Worm (Caenorhabditis elegans) whole organism, young adult: ENCODE measurements around the gene nlp-67.

ENCODE experiments used
- B0019.2 ChIP-seq: fragments of 200-800 bp; sonication (Bioruptor generic); conservative IDR thresholded peaks from 2 replicates; pipeline ENCODE4 v1.3.6; 2022; ENCODE audit warnings: missing genetic modification reagents, missing genetic modification characterization, missing compliant biosample characterization
- B0261.1 ChIP-seq: sonication (generic microtip); optimal IDR thresholded peaks from 2 replicates; lab custom pipeline; 2016; ENCODE audit warnings: mild to moderate bottlenecking, missing genetic modification characterization, moderate library complexity, missing compliant biosample characterization
- C06A6.2 ChIP-seq: fragments of 200-800 bp; sonication (Bioruptor generic); conservative IDR thresholded peaks from 2 replicates; pipeline ENCODE4 v1.3.6; 2022; ENCODE audit warnings: missing genetic modification characterization, missing compliant biosample characterization
- C17E4.6 ChIP-seq: fragments of 200-800 bp; sonication (Bioruptor generic); IDR thresholded peaks from 2 replicates; pipeline ENCODE4 v1.3.6; 2022; ENCODE audit warnings: missing genetic modification reagents, missing genetic modification characterization, missing compliant biosample characterization
- F10E7.11 ChIP-seq: sonication (generic microtip); optimal IDR thresholded peaks from 2 replicates; lab custom pipeline; 2017; ENCODE audit warnings: mild to moderate bottlenecking, missing genetic modification characterization, moderate library complexity, missing compliant biosample characterization
- F22D6.2 ChIP-seq: sonication (generic microtip); optimal IDR thresholded peaks from 2 replicates; lab custom pipeline; 2016; ENCODE audit warnings: mild to moderate bottlenecking, missing genetic modification characterization, missing compliant biosample characterization
- F52B5.7 ChIP-seq: sonication (generic microtip); optimal IDR thresholded peaks from 2 replicates; lab custom pipeline; 2016; ENCODE audit warnings: mild to moderate bottlenecking, missing genetic modification characterization, missing compliant biosample characterization
- F55B11.4 ChIP-seq: sonication (generic microtip); optimal IDR thresholded peaks from 2 replicates; lab custom pipeline; 2016; ENCODE audit warnings: missing compliant biosample characterization, missing genetic modification characterization, borderline replicate concordance; ENCODE audit not compliant: insufficient read depth
- Y56A3A.18 ChIP-seq: fragments of 200-800 bp; sonication (Bioruptor generic); IDR thresholded peaks from 2 replicates; pipeline ENCODE4 v1.3.6; 2022; ENCODE audit warnings: missing genetic modification reagents, missing genetic modification characterization, missing compliant biosample characterization
- Y67H2A.10 ChIP-seq: fragments of 200-800 bp; sonication (Bioruptor generic); conservative IDR thresholded peaks from 2 replicates; pipeline ENCODE4 v1.3.6; 2022; ENCODE audit warnings: missing genetic modification reagents, missing genetic modification characterization, missing compliant biosample characterization
- Y95B8A.8 ChIP-seq: fragments of 200-800 bp; sonication (Bioruptor generic); IDR thresholded peaks from 2 replicates; pipeline ENCODE4 v1.3.6; 2022; ENCODE audit warnings: missing genetic modification reagents, missing genetic modification characterization, missing compliant biosample characterization
- akir-1 ChIP-seq: fragments of 200-800 bp; sonication (Bioruptor generic); optimal IDR thresholded peaks from 2 replicates; lab custom pipeline; 2018; ENCODE audit warnings: mild to moderate bottlenecking, missing genetic modification characterization, moderate library complexity, missing compliant biosample characterization
- ama-1 ChIP-seq, 3 experiments: fragments of 150-350 bp in 1 of 3; sonication (generic microtip) in 2 of 3; optimal IDR thresholded peaks; 2 replicates each; lab custom pipeline; 2014 to 2018; ENCODE audit warnings: missing biosample characterization in 2 of 3, missing genetic modification characterization in 2 of 3, missing genetic modification reagents in 2 of 3
- attf-3 ChIP-seq: fragments of 200-800 bp; sonication (Bioruptor generic); conservative IDR thresholded peaks from 2 replicates; pipeline ENCODE4 v1.3.6; 2022; ENCODE audit warnings: missing genetic modification reagents, missing genetic modification characterization, missing compliant biosample characterization
- attf-5 ChIP-seq: fragments of 200-800 bp; sonication (Bioruptor generic); optimal IDR thresholded peaks from 2 replicates; lab custom pipeline; 2018; ENCODE audit warnings: mild to moderate bottlenecking, missing genetic modification characterization, missing compliant biosample characterization
- attf-6 ChIP-seq: fragments of 200-800 bp; sonication (Bioruptor generic); IDR thresholded peaks from 2 replicates; pipeline ENCODE4 v1.3.6; 2022; ENCODE audit warnings: missing genetic modification reagents, missing genetic modification characterization, missing compliant biosample characterization
- bed-1 ChIP-seq: fragments of 200-800 bp; sonication (Bioruptor generic); IDR thresholded peaks from 2 replicates; pipeline ENCODE4 v1.3.6; 2022; ENCODE audit warnings: missing genetic modification reagents, missing genetic modification characterization, missing compliant biosample characterization
- cebp-1 ChIP-seq, 2 experiments: fragments of 200-800 bp in 1 of 2; sonication (Bioruptor generic) in 1 of 2; sonication (generic microtip) in 1 of 2; IDR thresholded peaks in 1 of 2; optimal IDR thresholded peaks in 1 of 2; 2 replicates each; pipeline versions ENCODE4 v1.3.6 to Lab custom; 2017 to 2022; ENCODE audit warnings: missing compliant biosample characterization in 2 of 2, missing genetic modification characterization in 2 of 2, mild to moderate bottlenecking in 1 of 2, missing genetic modification reagents in 1 of 2, moderate library complexity in 1 of 2
- cebp-2 ChIP-seq: fragments of 200-800 bp; sonication (Bioruptor generic); IDR thresholded peaks from 2 replicates; pipeline ENCODE4 v1.3.6; 2022; ENCODE audit warnings: missing genetic modification characterization, missing compliant biosample characterization
- ceh-27 ChIP-seq: fragments of 200-800 bp; sonication (Bioruptor generic); optimal IDR thresholded peaks from 2 replicates; lab custom pipeline; 2018; ENCODE audit warnings: mild to moderate bottlenecking, missing genetic modification characterization, moderate library complexity, missing compliant biosample characterization
- ceh-58 ChIP-seq: fragments of 200-800 bp; sonication (Bioruptor generic); IDR thresholded peaks from 2 replicates; pipeline ENCODE4 v1.3.6; 2022; ENCODE audit warnings: missing genetic modification characterization, missing compliant biosample characterization
- ceh-79 ChIP-seq: sonication (generic microtip); optimal IDR thresholded peaks from 2 replicates; lab custom pipeline; 2017; ENCODE audit warnings: mild to moderate bottlenecking, missing genetic modification characterization, missing compliant biosample characterization
- ceh-91 ChIP-seq: fragments of 200-800 bp; sonication (Bioruptor generic); IDR thresholded peaks from 2 replicates; pipeline ENCODE4 v1.3.6; 2022; ENCODE audit warnings: missing genetic modification reagents, missing genetic modification characterization, missing compliant biosample characterization
- chd-7 ChIP-seq: sonication (generic microtip); optimal IDR thresholded peaks from 2 replicates; lab custom pipeline; 2016; ENCODE audit warnings: mild to moderate bottlenecking, missing genetic modification characterization, moderate library complexity, missing compliant biosample characterization
- die-1 ChIP-seq: sonication (generic microtip); optimal IDR thresholded peaks from 2 replicates; lab custom pipeline; 2016; ENCODE audit warnings: missing genotype, mild to moderate bottlenecking, missing genetic modification characterization, missing compliant biosample characterization
- dpl-1 ChIP-seq: fragments of 150-350 bp; optimal IDR thresholded peaks from 2 replicates; lab custom pipeline; 2014; ENCODE audit warnings: missing biosample characterization, missing genetic modification reagents, missing genetic modification characterization
- egrh-3 ChIP-seq: fragments of 200-800 bp; sonication (Bioruptor generic); IDR thresholded peaks from 2 replicates; pipeline ENCODE4 v1.3.6; 2022; ENCODE audit warnings: missing genetic modification reagents, missing genetic modification characterization, missing compliant biosample characterization
- gei-17 ChIP-seq: fragments of 200-800 bp; sonication (Bioruptor generic); optimal IDR thresholded peaks from 2 replicates; lab custom pipeline; 2018; ENCODE audit warnings: mild to moderate bottlenecking, missing genetic modification characterization, missing compliant biosample characterization
- hlh-12 ChIP-seq: sonication (generic microtip); optimal IDR thresholded peaks from 2 replicates; lab custom pipeline; 2016; ENCODE audit warnings: missing genetic modification characterization, missing compliant biosample characterization
- hlh-26 ChIP-seq: fragments of 200-800 bp; sonication (Bioruptor generic); conservative IDR thresholded peaks from 2 replicates; pipeline ENCODE4 v1.3.6; 2022; ENCODE audit warnings: missing genetic modification reagents, missing genetic modification characterization, missing compliant biosample characterization
- hmg-1.2 ChIP-seq: fragments of 200-800 bp; sonication (Bioruptor generic); IDR thresholded peaks from 2 replicates; pipeline ENCODE4 v1.3.6; 2022; ENCODE audit warnings: missing genetic modification reagents, missing genetic modification characterization, missing compliant biosample characterization
- hsf-1 ChIP-seq: fragments of 200-800 bp; sonication (Bioruptor generic); IDR thresholded peaks from 2 replicates; pipeline ENCODE4 v1.3.6; 2022; ENCODE audit warnings: missing genetic modification reagents, missing genetic modification characterization, missing compliant biosample characterization
- lir-1 ChIP-seq: fragments of 200-800 bp; sonication (Bioruptor generic); conservative IDR thresholded peaks from 2 replicates; pipeline ENCODE4 v1.3.6; 2022; ENCODE audit warnings: missing genetic modification reagents, missing genetic modification characterization, missing compliant biosample characterization
- madf-6 ChIP-seq: fragments of 200-800 bp; sonication (Bioruptor generic); IDR thresholded peaks from 2 replicates; pipeline ENCODE4 v1.3.6; 2022; ENCODE audit warnings: missing genetic modification reagents, missing genetic modification characterization, missing compliant biosample characterization
- madf-8 ChIP-seq: fragments of 200-800 bp; sonication (Bioruptor generic); conservative IDR thresholded peaks from 2 replicates; pipeline ENCODE4 v1.3.6; 2022; ENCODE audit warnings: missing genetic modification reagents, missing genetic modification characterization, missing compliant biosample characterization
- mxl-1 ChIP-seq: sonication (generic microtip); optimal IDR thresholded peaks from 2 replicates; lab custom pipeline; 2016; ENCODE audit warnings: missing genetic modification characterization, missing compliant biosample characterization
- nfyb-1 ChIP-seq: fragments of 200-800 bp; sonication (Bioruptor generic); IDR thresholded peaks from 2 replicates; pipeline ENCODE4 v1.3.6; 2022; ENCODE audit warnings: missing genetic modification reagents, missing genetic modification characterization, missing compliant biosample characterization
- nhr-120 ChIP-seq: fragments of 200-800 bp; sonication (Bioruptor generic); IDR thresholded peaks from 2 replicates; pipeline ENCODE4 v1.3.6; 2022; ENCODE audit warnings: missing genetic modification characterization, missing compliant biosample characterization
- nhr-179 ChIP-seq: sonication (generic microtip); optimal IDR thresholded peaks from 2 replicates; lab custom pipeline; 2016; ENCODE audit warnings: mild to moderate bottlenecking, missing genetic modification characterization, missing compliant biosample characterization
- nhr-27 ChIP-seq: fragments of 200-800 bp; sonication (Bioruptor generic); optimal IDR thresholded peaks from 2 replicates; lab custom pipeline; 2018; ENCODE audit warnings: mild to moderate bottlenecking, missing genetic modification characterization, moderate library complexity, missing compliant biosample characterization
- pbrm-1 ChIP-seq: fragments of 200-800 bp; sonication (Bioruptor generic); IDR thresholded peaks from 2 replicates; pipeline ENCODE4 v1.3.6; 2022; ENCODE audit warnings: missing genetic modification reagents, missing genetic modification characterization, missing compliant biosample characterization
- pha-4 ChIP-seq: fragments of 150-350 bp; sonication (generic microtip); optimal IDR thresholded peaks from 2 replicates; lab custom pipeline; 2014; ENCODE audit warnings: missing biosample characterization, missing genetic modification reagents, missing genetic modification characterization
- rcor-1 ChIP-seq: fragments of 200-800 bp; sonication (Bioruptor generic); IDR thresholded peaks from 2 replicates; pipeline ENCODE4 v1.3.6; 2022; ENCODE audit warnings: missing genetic modification reagents, missing genetic modification characterization, missing compliant biosample characterization
- sdz-38 ChIP-seq: sonication (generic microtip); optimal IDR thresholded peaks from 2 replicates; lab custom pipeline; 2016; ENCODE audit warnings: missing genotype, missing genetic modification characterization, missing compliant biosample characterization
- snpc-1.1 ChIP-seq: sonication (generic microtip); optimal IDR thresholded peaks from 2 replicates; lab custom pipeline; 2017; ENCODE audit warnings: missing genetic modification characterization, mild to moderate bottlenecking, missing compliant biosample characterization, antibody characterized with exemption, moderate library complexity, missing genotype, missing genetic modification reagents; ENCODE audit not compliant: insufficient read depth
- snpc-1.3 ChIP-seq: sonication (generic microtip); optimal IDR thresholded peaks from 2 replicates; lab custom pipeline; 2017; ENCODE audit warnings: missing genetic modification characterization, mild to moderate bottlenecking, missing compliant biosample characterization, antibody characterized with exemption, moderate library complexity, missing genotype, missing genetic modification reagents; ENCODE audit not compliant: insufficient read depth
- snpc-3.4 ChIP-seq: sonication (generic microtip); optimal IDR thresholded peaks from 2 replicates; lab custom pipeline; 2017; ENCODE audit warnings: missing genetic modification characterization, mild to moderate bottlenecking, missing compliant biosample characterization, antibody characterized with exemption, moderate library complexity, missing genotype, missing genetic modification reagents
- unc-130 ChIP-seq: sonication (generic microtip); optimal IDR thresholded peaks from 2 replicates; lab custom pipeline; 2016; ENCODE audit warnings: missing genetic modification reagents, missing genetic modification characterization, missing compliant biosample characterization
- unc-62 ChIP-seq: fragments of 150-350 bp; optimal IDR thresholded peaks from 2 replicates; lab custom pipeline; 2014; ENCODE audit warnings: missing biosample characterization, missing genetic modification reagents, missing genetic modification characterization

Gene nlp-67

DNA sequence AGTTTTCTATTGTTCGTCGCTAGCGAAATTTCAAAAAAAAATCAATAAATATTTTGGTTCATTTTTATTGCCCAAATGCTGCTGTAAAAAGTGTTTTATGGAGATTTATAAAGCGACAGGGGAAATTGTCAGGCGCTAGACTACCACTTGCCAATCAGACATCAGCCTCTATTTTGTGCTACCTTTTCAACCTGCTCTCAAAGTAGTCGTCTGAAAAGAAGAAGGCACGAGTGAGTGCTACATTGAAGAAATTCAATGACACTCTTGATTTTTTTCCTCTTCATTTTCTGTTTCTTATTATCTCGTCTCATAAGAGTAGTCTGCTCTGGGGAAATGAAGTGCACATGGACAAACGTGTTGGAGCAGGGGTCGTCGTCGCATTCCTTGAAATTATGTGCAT lies 21.7 kb downstream of the nlp-67 start:
- TF ChIP-seq chd-7 (tag; lab: Kevin White, UChicago) (no peak), unc-62 (no peak), nhr-120 (GFP tag; lab: Robert Waterston, UW) (no peak), madf-6 (no peak), akir-1 (GFP tag; lab: Kevin White, UChicago) (no peak), Y67H2A.10 (no peak), hlh-12 (tag; lab: Kevin White, UChicago) (no peak), nhr-179 (tag; lab: Kevin White, UChicago) (no peak), snpc-3.4 (no peak), attf-3 (GFP tag; lab: Robert Waterston, UW) (no peak), B0019.2 (no peak), snpc-1.3 (tag; lab: Kevin White, UChicago) (no peak), cebp-1 (GFP tag; IDR thresholded peaks at IDR 0.05; lab: Robert Waterston, UW) (no peak), cebp-1 (tag; optimal IDR thresholded peaks at IDR 0.05; lab: Kevin White, UChicago) (peak; percentile 77), hsf-1 (GFP tag; lab: Robert Waterston, UW) (no peak), C17E4.6 (GFP tag; lab: Robert Waterston, UW) (no peak), F10E7.11 (tag; lab: Kevin White, UChicago) (no peak), snpc-1.1 (tag; lab: Kevin White, UChicago) (no peak), hlh-26 (GFP tag; lab: Robert Waterston, UW) (no peak), cebp-2 (GFP tag; lab: Robert Waterston, UW) (no peak), dpl-1 (GFP tag; lab: Kevin White, UChicago) (no peak), gei-17 (GFP tag; lab: Kevin White, UChicago) (peak; percentile 93), mxl-1 (tag; lab: Kevin White, UChicago) (no peak), Y56A3A.18 (no peak), madf-8 (no peak), Y95B8A.8 (GFP tag; lab: Robert Waterston, UW) (no peak), nfyb-1 (GFP tag; lab: Robert Waterston, UW) (no peak), ama-1 (optimal IDR thresholded peaks at IDR 0.05; lab: Kevin White, UChicago) (no peak), ama-1 (GFP tag; optimal IDR thresholded peaks at IDR 0.05; lab: Kevin White, UChicago) (no peak), F52B5.7 (no peak), attf-6 (GFP tag; lab: Robert Waterston, UW) (no peak), F55B11.4 (tag; lab: Kevin White, UChicago) (no peak), die-1 (tag; lab: Kevin White, UChicago) (no peak), bed-1 (GFP tag; lab: Robert Waterston, UW) (no peak), ceh-27 (GFP tag; lab: Kevin White, UChicago) (peak; percentile 24), C06A6.2 (GFP tag; lab: Robert Waterston, UW) (no peak), unc-130 (GFP tag; lab: Kevin White, UChicago) (no peak), ceh-91 (no peak), ceh-58 (GFP tag; lab: Robert Waterston, UW) (no peak), pbrm-1 (no peak), nhr-27 (tag; lab: Kevin White, UChicago) (no peak), rcor-1 (GFP tag; lab: Robert Waterston, UW) (0 out of 2 replicates have a peak, but pooled peaks have one; percentile 30), B0261.1 (tag; lab: Kevin White, UChicago) (peak; percentile 54), sdz-38 (tag; lab: Kevin White, UChicago) (no peak), lir-1 (GFP tag; lab: Robert Waterston, UW) (no peak), ceh-79 (tag; lab: Kevin White, UChicago) (no peak), hmg-1.2 (peak; percentile 40), pha-4 (tag; lab: Kevin White, UChicago) (no peak), attf-5 (GFP tag; lab: Kevin White, UChicago) (no peak), egrh-3 (no peak), F22D6.2 (tag; lab: Kevin White, UChicago) (no peak)
